Fruit fly (Drosophila melanogaster): ENCODE results near the gene ppk28.

ppk28 gene

dm6 chrX:16848978-16849377, 43.1 kb downstream of the ppk28 start (continued):
- no peak for TF ChIP-seq ATbp (GFP tag; optimal IDR thresholded peaks at IDR 0.05)
- TF ChIP-seq E2f2 (GFP tag; IDR thresholded peaks at IDR 0.05) = 0 out of 2 replicates have a peak, but pooled peaks have one; percentile 17
- 0 out of 3 replicates have a peak, but pooled peaks have one; percentile 36 for TF ChIP-seq dysf (GFP tag; IDR thresholded peaks at IDR 0.05)
- peak; percentile 27 for TF ChIP-seq CG17359 (tag; optimal IDR thresholded peaks at IDR 0.05)
- TF ChIP-seq emc (GFP tag; optimal IDR thresholded peaks at IDR 0.05) = no peak
- peak; percentile 14 for TF ChIP-seq sens (GFP tag)
- peak; percentile 38 for TF ChIP-seq Blimp-1 (GFP tag; optimal IDR thresholded peaks at IDR 0.05)
- TF ChIP-seq phol (tag; optimal IDR thresholded peaks at IDR 0.05) = peak; percentile 40
- 0 out of 3 replicates have a peak, but pooled peaks have one; percentile 49 for TF ChIP-seq zfh1 (GFP tag; IDR thresholded peaks at IDR 0.05)
- no peak for TF ChIP-seq CG11247 (GFP tag; IDR thresholded peaks at IDR 0.05)
- no peak for TF ChIP-seq grn (GFP tag; optimal IDR thresholded peaks at IDR 0.05)
- no peak for TF ChIP-seq dm (GFP tag; optimal IDR thresholded peaks at IDR 0.05)
- no peak for TF ChIP-seq croc (GFP tag; conservative IDR thresholded peaks at IDR 0.05)
- peak; percentile 54 for TF ChIP-seq HLH3B (GFP tag; IDR thresholded peaks at IDR 0.05)
- no peak for TF ChIP-seq CG15696 (tag; optimal IDR thresholded peaks at IDR 0.05)
- TF ChIP-seq gt (GFP tag; IDR thresholded peaks at IDR 0.05) = no peak
- TF ChIP-seq lmd (GFP tag; IDR thresholded peaks at IDR 0.05) = 0 out of 2 replicates have a peak, but pooled peaks have one; percentile 18
- TF ChIP-seq CG17568 (GFP tag; optimal IDR thresholded peaks at IDR 0.05) = no peak
- TF ChIP-seq CG14710 (tag; optimal IDR thresholded peaks at IDR 0.05) = peak; percentile 25
- no peak for TF ChIP-seq dan (GFP tag; IDR thresholded peaks at IDR 0.05)
- TF ChIP-seq CG9215 (GFP tag; IDR thresholded peaks at IDR 0.05) = no peak
- no peak for TF ChIP-seq Antp (GFP tag; optimal IDR thresholded peaks at IDR 0.05)
- TF ChIP-seq CG1647 (GFP tag; optimal IDR thresholded peaks at IDR 0.05) = no peak
- TF ChIP-seq ssp (GFP tag; IDR thresholded peaks at IDR 0.05) = no peak
- 0 out of 3 replicates have a peak, but pooled peaks have one; percentile 20 for TF ChIP-seq tgo (GFP tag; IDR thresholded peaks at IDR 0.05)
- TF ChIP-seq mam (GFP tag; optimal IDR thresholded peaks at IDR 0.05) = no peak
- no peak for TF ChIP-seq ERR (GFP tag; optimal IDR thresholded peaks at IDR 0.05)
- 0 out of 2 replicates have a peak, but pooled peaks have one; percentile 17 for TF ChIP-seq CG32772 (GFP tag; IDR thresholded peaks at IDR 0.05)
- peak; percentile 37 for TF ChIP-seq D19A (tag; optimal IDR thresholded peaks at IDR 0.05)
- no peak for TF ChIP-seq Dbx (GFP tag; IDR thresholded peaks at IDR 0.05)
- no peak for TF ChIP-seq E2f1 (GFP tag; IDR thresholded peaks at IDR 0.05)
- peak; percentile 6 for TF ChIP-seq CG18262 (tag; optimal IDR thresholded peaks at IDR 0.05)
- TF ChIP-seq CG18619 (GFP tag; optimal IDR thresholded peaks at IDR 0.05) = no peak
- no peak for TF ChIP-seq prd (optimal IDR thresholded peaks at IDR 0.05)
- TF ChIP-seq prd (GFP tag; IDR thresholded peaks at IDR 0.05) = peak; percentile 24; the same call in 1 of the 3 replicates
- no peak for TF ChIP-seq D19B (GFP tag; optimal IDR thresholded peaks at IDR 0.05)
- TF ChIP-seq Sox102F (GFP tag; optimal IDR thresholded peaks at IDR 0.05) = peak; percentile 24
- no peak for TF ChIP-seq CG7928 (GFP tag; optimal IDR thresholded peaks at IDR 0.05)
- TF ChIP-seq Ets65A (GFP tag) = no peak
- TF ChIP-seq CG10979 (tag; optimal IDR thresholded peaks at IDR 0.05) = peak; percentile 53
- no peak for TF ChIP-seq fu2 (GFP tag; optimal IDR thresholded peaks at IDR 0.05)
- TF ChIP-seq CG10209 (GFP tag; optimal IDR thresholded peaks at IDR 0.05) = no peak
- TF ChIP-seq CG3407 (GFP tag; optimal IDR thresholded peaks at IDR 0.05) = no peak
- TF ChIP-seq CG13424 (tag; optimal IDR thresholded peaks at IDR 0.05) = peak; percentile 12
- no peak for TF ChIP-seq MTF-1 (GFP tag; optimal IDR thresholded peaks at IDR 0.05; ENCODE audit: borderline replicate concordance)
- no peak for TF ChIP-seq Nf-YC (tag; optimal IDR thresholded peaks at IDR 0.05)
- TF ChIP-seq gsb-n (tag; optimal IDR thresholded peaks at IDR 0.05) = no peak
- TF ChIP-seq jigr1 (GFP tag; IDR thresholded peaks at IDR 0.05) = no peak
- no peak; the same call in 2 of the 3 replicates for TF ChIP-seq ken (GFP tag; IDR thresholded peaks at IDR 0.05)
- peak; percentile 39 for TF ChIP-seq gem (tag; optimal IDR thresholded peaks at IDR 0.05)
- peak; percentile 16 for TF ChIP-seq CG2712 (tag; optimal IDR thresholded peaks at IDR 0.05)
- no peak for TF ChIP-seq CG5180 (GFP tag; optimal IDR thresholded peaks at IDR 0.05)

All from whole organism, embryonic.